Fruit fly (Drosophila melanogaster): ENCODE data around the gene VhaPPA1-2.

DNA sequence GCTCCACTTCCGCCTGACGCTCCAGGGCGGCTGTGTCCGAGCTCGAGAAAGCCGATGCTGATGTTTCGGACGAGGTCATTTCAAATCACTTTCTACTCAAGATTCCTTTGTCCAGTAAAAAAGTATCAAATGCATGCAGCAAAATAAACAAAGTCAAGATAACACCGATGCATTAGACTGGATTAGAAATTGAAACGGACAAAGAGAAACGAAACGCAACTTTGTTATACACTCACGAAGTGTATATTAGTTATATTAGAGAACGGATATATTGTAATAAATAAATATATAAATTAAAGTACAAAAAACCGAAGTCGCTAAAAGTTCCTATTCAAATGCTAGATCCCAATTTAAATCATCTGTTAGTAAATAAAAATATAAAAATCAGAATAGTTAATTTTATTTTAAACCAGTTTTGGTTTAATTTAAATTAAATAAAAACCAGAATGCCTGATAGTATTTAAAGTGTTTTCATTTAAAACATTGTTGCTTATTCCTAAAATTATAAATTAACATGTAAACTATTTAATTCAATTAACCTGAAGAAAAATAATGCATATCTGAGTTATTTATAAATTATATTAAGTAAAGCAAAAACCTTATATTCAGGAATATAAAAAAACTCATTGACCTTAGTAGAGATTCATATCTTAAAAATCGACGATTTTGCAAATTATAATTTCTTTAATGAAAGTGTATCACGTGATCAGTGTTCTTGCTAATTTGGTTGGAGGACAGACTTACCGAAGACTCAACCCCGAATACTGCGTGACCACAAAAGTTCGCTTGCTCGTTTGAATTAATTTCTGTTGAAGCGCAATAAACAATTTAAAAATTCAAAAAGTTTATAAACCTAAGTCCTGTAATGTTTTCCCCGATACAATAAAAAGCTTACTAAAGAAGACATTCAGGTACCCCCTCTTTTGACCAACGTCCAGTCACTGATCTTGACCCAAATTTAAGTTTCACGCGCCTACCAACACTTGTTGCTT is 6.0 kb downstream of the VhaPPA1-2 start, which contains the start of gene Dph2:
- no peak for TF ChIP-seq psq (optimal IDR thresholded peaks at IDR 0.05)
- TF ChIP-seq EcR (GFP tag; optimal IDR thresholded peaks at IDR 0.05), result no peak
